Worm (Caenorhabditis elegans) whole organism, L4 larva: Measurements from ENCODE around the gene C01G6.4.

ENCODE experiments used
- aly-2 ChIP-seq: sonication (generic microtip); optimal IDR thresholded peaks from 2 replicates; lab custom pipeline; 2018; ENCODE audit warnings: missing biosample characterization, missing genetic modification characterization
- ceh-82 ChIP-seq: sonication (generic microtip); optimal IDR thresholded peaks from 2 replicates; lab custom pipeline; 2017; ENCODE audit warnings: missing biosample characterization, missing genetic modification characterization
- fkh-10 ChIP-seq: fragments of 150-350 bp; optimal IDR thresholded peaks from 2 replicates; lab custom pipeline; 2014; ENCODE audit warnings: missing biosample characterization, missing genetic modification reagents, missing genetic modification characterization
- lim-7 ChIP-seq: fragments of 200-800 bp; sonication (Bioruptor generic); IDR thresholded peaks from 2 replicates; pipeline ENCODE4 v1.3.6; 2022; ENCODE audit warnings: missing genetic modification characterization, missing compliant biosample characterization
- lin-13 ChIP-seq: fragments of 150-350 bp; optimal IDR thresholded peaks from 2 replicates; lab custom pipeline; 2014; ENCODE audit warnings: missing biosample characterization, missing genetic modification reagents, missing genetic modification characterization
- lir-3 ChIP-seq: sonication (generic microtip); optimal IDR thresholded peaks from 2 replicates; lab custom pipeline; 2016; ENCODE audit warnings: mild to moderate bottlenecking, missing genetic modification characterization, missing compliant biosample characterization
- nhr-11 ChIP-seq: fragments of 150-350 bp; optimal IDR thresholded peaks from 2 replicates; lab custom pipeline; 2014; ENCODE audit warnings: missing biosample characterization, missing genetic modification characterization
- nhr-237 ChIP-seq: sonication (generic microtip); optimal IDR thresholded peaks from 2 replicates; lab custom pipeline; 2017; ENCODE audit warnings: missing biosample characterization, missing genetic modification characterization
- nhr-25 ChIP-seq: sonication (generic microtip); optimal IDR thresholded peaks from 2 replicates; lab custom pipeline; 2017; ENCODE audit warnings: missing genetic modification characterization, mild to moderate bottlenecking, missing compliant biosample characterization, antibody characterized with exemption, moderate library complexity, borderline replicate concordance; ENCODE audit not compliant: insufficient read depth
- nhr-41 ChIP-seq: fragments of 200-800 bp; sonication (Bioruptor generic); IDR thresholded peaks from 2 replicates; pipeline ENCODE4 v1.3.6; 2022; ENCODE audit warnings: missing genetic modification reagents, missing genetic modification characterization, missing compliant biosample characterization
- snpc-4 ChIP-seq: fragments of 150-350 bp; optimal IDR thresholded peaks from 2 replicates; lab custom pipeline; 2014; ENCODE audit warnings: missing biosample characterization, missing genetic modification characterization
- unc-130 ChIP-seq: sonication (generic microtip); optimal IDR thresholded peaks from 2 replicates; lab custom pipeline; 2016; ENCODE audit warnings: missing genetic modification reagents, missing genetic modification characterization, missing compliant biosample characterization
- unc-62 ChIP-seq, 3 experiments: fragments of 150-350 bp in 1 of 3; sonication (generic microtip); optimal IDR thresholded peaks in 2 of 3; peaks in 1 of 3; 1 replicate in 1 of 3; 2 replicates in 2 of 3; lab custom pipeline; 2014 to 2017; ENCODE audit warnings: missing biosample characterization in 3 of 3, missing genetic modification characterization in 3 of 3, missing genetic modification reagents in 3 of 3, missing genotype in 1 of 3
- ztf-11 ChIP-seq: fragments of 150-350 bp; optimal IDR thresholded peaks from 2 replicates; lab custom pipeline; 2014; ENCODE audit warnings: missing biosample characterization, missing genetic modification characterization

ce11 chrII:9295678-9296077 is 22.8 kb upstream of the C01G6.4 start, which contains the start of gene C01G6.9:
- TF ChIP-seq ceh-82: no peak
- no peak for TF ChIP-seq snpc-4 (tag; lab: Kevin White, UChicago)
- no peak for TF ChIP-seq fkh-10 (GFP tag; lab: Kevin White, UChicago)
- TF ChIP-seq nhr-25 (tag; lab: Kevin White, UChicago): no peak
- TF ChIP-seq nhr-41 (GFP tag; lab: Robert Waterston, UW): no peak
- TF ChIP-seq lin-13 (GFP tag; lab: Kevin White, UChicago): no peak
- TF ChIP-seq unc-62 (GFP tag; optimal IDR thresholded peaks at IDR 0.05 in 1 of 2; lab: Kevin White, UChicago): no peak
- no peak for TF ChIP-seq unc-62 (tag; optimal IDR thresholded peaks at IDR 0.05; lab: Kevin White, UChicago)
- TF ChIP-seq ztf-11 (tag; lab: Kevin White, UChicago): no peak
- no peak for TF ChIP-seq nhr-11
- TF ChIP-seq lim-7 (GFP tag; lab: Robert Waterston, UW): no peak
- no peak for TF ChIP-seq aly-2
- TF ChIP-seq lir-3: no peak
- no peak for TF ChIP-seq unc-130
- TF ChIP-seq nhr-237 (tag; lab: Kevin White, UChicago): no peak
